Worm (Caenorhabditis elegans): ENCODE measurements around the gene Y105C5B.17.

Gene Y105C5B.17

DNA sequence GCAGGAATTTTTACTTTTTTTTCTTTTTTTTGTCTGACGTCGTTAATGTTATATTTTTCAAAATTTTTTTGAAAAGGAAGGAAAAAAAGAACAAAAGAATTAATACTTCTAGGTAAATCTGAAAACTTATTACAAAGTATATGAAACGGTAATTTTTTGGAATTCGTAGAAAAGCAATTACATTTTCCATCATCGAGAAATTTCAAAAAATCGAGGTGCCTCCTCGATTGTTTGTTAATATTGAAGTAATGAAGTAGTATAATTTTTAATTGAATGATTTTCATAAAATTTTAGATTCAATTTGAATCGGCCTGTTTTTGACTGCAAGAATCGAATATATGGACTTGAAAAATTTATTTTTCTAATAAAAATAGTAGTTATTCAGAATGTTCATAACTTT, 28.5 kb downstream of the Y105C5B.17 start:
- TF ChIP-seq ceh-83 (GFP tag; optimal IDR thresholded peaks at IDR 0.05): no peak
- no peak for TF ChIP-seq nhr-237 (tag; optimal IDR thresholded peaks at IDR 0.05)
- no peak for TF ChIP-seq drap-1 (GFP tag; optimal IDR thresholded peaks at IDR 0.05)
- no peak for TF ChIP-seq lsy-2 (tag; optimal IDR thresholded peaks at IDR 0.05)
- TF ChIP-seq ces-1 (GFP tag; optimal IDR thresholded peaks at IDR 0.05): no peak
- TF ChIP-seq ceh-43 (GFP tag; optimal IDR thresholded peaks at IDR 0.05): no peak
- no peak for TF ChIP-seq zip-8 (tag; optimal IDR thresholded peaks at IDR 0.05)
- TF ChIP-seq lin-32 (GFP tag; optimal IDR thresholded peaks at IDR 0.05): no peak
- TF ChIP-seq elt-3 (tag; optimal IDR thresholded peaks at IDR 0.05): no peak
- TF ChIP-seq ceh-39 (tag; optimal IDR thresholded peaks at IDR 0.05): no peak
- no peak for TF ChIP-seq sptf-1 (tag; optimal IDR thresholded peaks at IDR 0.05)
- no peak for TF ChIP-seq hlh-1 (tag; optimal IDR thresholded peaks at IDR 0.05)
- no peak for TF ChIP-seq pha-4 (tag; optimal IDR thresholded peaks at IDR 0.05)

DNA sequence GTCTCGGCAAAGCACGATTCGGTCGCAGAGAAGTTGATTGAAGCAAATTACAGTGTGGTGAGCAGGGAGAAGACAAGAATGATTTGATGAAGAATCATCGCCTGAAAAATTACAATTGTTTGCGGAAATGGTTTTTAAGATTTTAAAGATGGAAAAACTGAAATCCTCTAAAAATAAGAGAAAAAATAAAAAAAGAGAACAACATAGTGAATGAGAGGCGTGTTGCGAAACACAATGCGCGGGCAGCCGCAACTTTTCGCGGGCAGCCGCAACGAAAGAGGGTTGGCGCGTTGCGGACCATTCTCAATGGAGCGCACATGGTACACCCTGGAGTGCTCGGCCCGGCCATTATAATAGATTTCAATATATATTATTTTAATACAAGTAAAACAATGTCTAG, 31.6 kb downstream of the Y105C5B.17 start, which contains the start of gene Y105C5B.20:
Gene Y105C5B.20, minus strand, starts transcription at position 101 of the 400 bp plus-strand sequence.
- TF ChIP-seq elt-3 (tag; optimal IDR thresholded peaks at IDR 0.05) (no peak), sptf-1 (tag; optimal IDR thresholded peaks at IDR 0.05) (no peak), nhr-12 (tag; optimal IDR thresholded peaks at IDR 0.05) (no peak), snpc-4 (tag; optimal IDR thresholded peaks at IDR 0.05) (no peak), pha-4 (tag; optimal IDR thresholded peaks at IDR 0.05) (no peak)

DNA sequence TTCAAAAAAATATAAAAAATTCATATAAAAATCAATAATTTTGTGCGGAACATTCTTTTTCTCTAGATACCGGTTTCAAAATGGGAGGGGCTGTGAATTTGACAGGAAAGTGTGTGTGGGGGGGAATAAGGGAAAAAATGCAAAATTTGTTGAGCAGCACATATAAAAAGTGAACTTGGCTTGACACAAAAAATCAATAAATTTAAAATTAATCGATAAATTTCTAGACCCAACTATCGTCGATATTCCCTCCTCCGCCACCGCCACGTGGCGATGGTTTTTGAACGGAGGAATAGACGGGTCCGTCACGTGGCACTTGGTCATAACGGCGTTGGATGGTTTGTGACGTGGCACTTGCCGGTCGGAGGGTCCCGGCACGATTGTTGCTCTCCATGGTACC, 35.0 kb downstream of the Y105C5B.17 start:
- no peak for TF ChIP-seq bed-3 (GFP tag; optimal IDR thresholded peaks at IDR 0.05)
- no peak for TF ChIP-seq elt-3 (tag; optimal IDR thresholded peaks at IDR 0.05)
- TF ChIP-seq zip-8 (tag; optimal IDR thresholded peaks at IDR 0.05): no peak
- TF ChIP-seq pha-4 (tag; optimal IDR thresholded peaks at IDR 0.05): no peak
- no peak for TF ChIP-seq nhr-76 (tag; optimal IDR thresholded peaks at IDR 0.05)
- no peak for TF ChIP-seq nhr-237 (tag; optimal IDR thresholded peaks at IDR 0.05)
- TF ChIP-seq tbx-8 (GFP tag; optimal IDR thresholded peaks at IDR 0.05): no peak

DNA sequence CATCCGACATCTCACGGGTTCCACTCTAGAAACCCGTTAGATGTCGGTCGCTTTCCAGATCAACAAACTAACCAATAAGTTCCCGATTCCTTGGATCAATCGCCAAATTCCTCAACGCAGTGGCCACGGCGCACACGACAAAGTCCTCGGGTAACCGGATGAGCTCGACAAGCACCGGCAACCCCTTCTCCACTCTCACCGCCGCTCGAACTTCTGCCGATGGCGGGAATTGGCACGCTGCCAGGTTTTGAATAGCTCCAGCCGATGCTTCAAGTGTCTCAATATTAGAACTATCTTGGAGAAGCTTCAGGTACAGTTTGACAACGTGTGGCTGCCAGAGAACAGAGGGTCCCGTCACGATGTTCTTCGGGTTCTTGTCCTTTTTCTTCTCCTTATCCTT, 36.8 kb downstream of the Y105C5B.17 start:
- no peak for TF ChIP-seq ceh-43 (GFP tag; optimal IDR thresholded peaks at IDR 0.05)
- TF ChIP-seq ztf-11 (tag; optimal IDR thresholded peaks at IDR 0.05): no peak
- TF ChIP-seq zip-8 (tag; optimal IDR thresholded peaks at IDR 0.05): no peak
- TF ChIP-seq blmp-1 (tag; optimal IDR thresholded peaks at IDR 0.05): no peak
- no peak for TF ChIP-seq unc-62 (GFP tag; optimal IDR thresholded peaks at IDR 0.05)
- TF ChIP-seq ham-2 (GFP tag; optimal IDR thresholded peaks at IDR 0.05): no peak
- no peak for TF ChIP-seq mls-2 (tag; optimal IDR thresholded peaks at IDR 0.05)

DNA sequence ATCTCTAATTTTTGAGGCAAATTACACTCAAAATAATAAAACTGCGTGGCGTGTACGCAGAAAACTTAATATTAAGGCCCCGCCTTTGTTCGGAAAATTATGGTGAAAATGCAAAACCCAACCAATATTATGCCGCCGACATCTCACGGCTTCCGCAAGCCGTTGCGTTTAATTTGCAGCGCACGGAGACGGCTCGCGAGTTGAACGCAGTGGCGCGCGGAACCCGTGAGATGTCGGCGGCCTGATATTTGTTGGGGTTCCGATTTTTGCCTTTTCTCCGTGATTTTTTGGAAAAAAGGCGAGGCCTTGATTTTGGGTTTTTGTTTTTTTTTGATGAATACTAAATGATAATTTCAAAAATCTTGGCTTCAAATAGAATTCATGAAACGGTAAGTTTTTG, 38.2 kb downstream of the Y105C5B.17 start:
- no peak for TF ChIP-seq unc-39 (tag; optimal IDR thresholded peaks at IDR 0.05)
- TF ChIP-seq mep-1 (tag; optimal IDR thresholded peaks at IDR 0.05): no peak
- no peak for TF ChIP-seq lsy-2 (tag; optimal IDR thresholded peaks at IDR 0.05)
- TF ChIP-seq cnd-1 (tag; optimal IDR thresholded peaks at IDR 0.05): no peak
- TF ChIP-seq pha-4 (tag; optimal IDR thresholded peaks at IDR 0.05): no peak
- no peak for TF ChIP-seq ceh-83 (GFP tag; optimal IDR thresholded peaks at IDR 0.05)
- no peak for TF ChIP-seq zip-8 (tag; optimal IDR thresholded peaks at IDR 0.05)
- no peak for TF ChIP-seq sem-2 (GFP tag; optimal IDR thresholded peaks at IDR 0.05)
- TF ChIP-seq mls-2 (tag; optimal IDR thresholded peaks at IDR 0.05): no peak

ce11 chrIV:16005472-16005871, 42.6 kb downstream of the Y105C5B.17 start:
- TF ChIP-seq sptf-1 (tag; optimal IDR thresholded peaks at IDR 0.05) (peak; percentile 11), blmp-1 (tag; optimal IDR thresholded peaks at IDR 0.05) (no peak)

- TF ChIP-seq unc-62 (GFP tag; optimal IDR thresholded peaks at IDR 0.05) (peak; percentile 49), nhr-2 (tag; optimal IDR thresholded peaks at IDR 0.05) (peak; percentile 84), ceh-39 (tag; optimal IDR thresholded peaks at IDR 0.05) (no peak), flh-1 (GFP tag; optimal IDR thresholded peaks at IDR 0.05) (no peak), elt-1 (tag; optimal IDR thresholded peaks at IDR 0.05; ENCODE audit: borderline replicate concordance, insufficient read depth) (peak; percentile 55)
These were observed 43.4 kb downstream of the Y105C5B.17 start for ce11 chrIV:16006267-16006666.
